Fruit fly (Drosophila melanogaster): Measurements from ENCODE around the gene CG9689.

dm6 chrX:9911751-9912150 lies 30.0 kb downstream of the CG9689 start:
- TF ChIP-seq ttk (optimal IDR thresholded peaks at IDR 0.05) (no peak), psq (optimal IDR thresholded peaks at IDR 0.05) (no peak)
